Fruit fly (Drosophila melanogaster): ENCODE measurements around the gene Cph.

Cph gene

dm6 chrX:7227311-7227710 is 89.8 kb downstream of the Cph start (continued):
- TF ChIP-seq Xrp1 (GFP tag; IDR thresholded peaks at IDR 0.05) (0 out of 2 replicates have a peak, but pooled peaks have one; percentile 43), Dp (GFP tag; optimal IDR thresholded peaks at IDR 0.05) (no peak), Jarid2 (GFP tag; optimal IDR thresholded peaks at IDR 0.05) (peak; percentile 34), peb (GFP tag; IDR thresholded peaks at IDR 0.05) (no peak), gcm2 (GFP tag; optimal IDR thresholded peaks at IDR 0.05) (no peak), CG2116 (GFP tag; optimal IDR thresholded peaks at IDR 0.05) (no peak), CG17829 (tag; optimal IDR thresholded peaks at IDR 0.05) (no peak), CG17802 (tag; optimal IDR thresholded peaks at IDR 0.05) (no peak), chinmo (GFP tag; IDR thresholded peaks at IDR 0.05; ENCODE audit: partially characterized antibody) (no peak), Side (GFP tag; optimal IDR thresholded peaks at IDR 0.05) (peak; percentile 19), Doc3 (GFP tag; IDR thresholded peaks at IDR 0.05; ENCODE audit: partially characterized antibody) (no peak), fd64A (GFP tag; optimal IDR thresholded peaks at IDR 0.05) (peak; percentile 45), HmgZ (tag; optimal IDR thresholded peaks at IDR 0.05) (no peak), Hr39 (optimal IDR thresholded peaks at IDR 0.05) (no peak), Camta (GFP tag; optimal IDR thresholded peaks at IDR 0.05) (no peak), ssp (GFP tag; IDR thresholded peaks at IDR 0.05) (no peak), insv (GFP tag; optimal IDR thresholded peaks at IDR 0.05) (no peak), YL-1 (GFP tag; optimal IDR thresholded peaks at IDR 0.05) (no peak), CG6272 (GFP tag; IDR thresholded peaks at IDR 0.05) (no peak), CG2129 (GFP tag; IDR thresholded peaks at IDR 0.05; ENCODE audit: partially characterized antibody) (no peak), CG4360 (GFP tag; IDR thresholded peaks at IDR 0.05) (peak; percentile 45; the same call in 1 of the 2 replicates), Meics (GFP tag; optimal IDR thresholded peaks at IDR 0.05) (no peak), Nf-YC (tag; optimal IDR thresholded peaks at IDR 0.05) (no peak), CG15073 (GFP tag; optimal IDR thresholded peaks at IDR 0.05) (no peak), CG1529 (GFP tag; optimal IDR thresholded peaks at IDR 0.05) (peak; percentile 35), BEAF-32 (GFP tag; optimal IDR thresholded peaks at IDR 0.05) (no peak), CG4617 (GFP tag; optimal IDR thresholded peaks at IDR 0.05; ENCODE audit: borderline replicate concordance) (no peak), CG1602 (GFP tag; optimal IDR thresholded peaks at IDR 0.05) (no peak), hth (optimal IDR thresholded peaks at IDR 0.05) (no peak), nau (GFP tag; optimal IDR thresholded peaks at IDR 0.05) (no peak), grn (GFP tag; optimal IDR thresholded peaks at IDR 0.05) (no peak), btn (GFP tag; optimal IDR thresholded peaks at IDR 0.05) (no peak), CG7786 (GFP tag; optimal IDR thresholded peaks at IDR 0.05) (no peak), CG2875 (GFP tag; optimal IDR thresholded peaks at IDR 0.05) (peak; percentile 45), crol (GFP tag; IDR thresholded peaks at IDR 0.05) (no peak), CG30431 (GFP tag; optimal IDR thresholded peaks at IDR 0.05) (no peak), slbo (GFP tag; IDR thresholded peaks at IDR 0.05) (no peak), cg (GFP tag; optimal IDR thresholded peaks at IDR 0.05) (peak; percentile 15), Dfd (GFP tag; optimal IDR thresholded peaks at IDR 0.05) (no peak), caup (GFP tag; optimal IDR thresholded peaks at IDR 0.05; ENCODE audit: severe bottlenecking) (peak; percentile 52), CG10979 (tag; optimal IDR thresholded peaks at IDR 0.05) (no peak), D19B (GFP tag; optimal IDR thresholded peaks at IDR 0.05) (no peak), emc (GFP tag; optimal IDR thresholded peaks at IDR 0.05) (no peak), CG5180 (GFP tag; optimal IDR thresholded peaks at IDR 0.05) (peak; percentile 1), CG7928 (GFP tag; optimal IDR thresholded peaks at IDR 0.05) (no peak), sd (tag; optimal IDR thresholded peaks at IDR 0.05) (no peak), odd (GFP tag; optimal IDR thresholded peaks at IDR 0.05) (peak; percentile 10), CG2889 (GFP tag; IDR thresholded peaks at IDR 0.05) (no peak), usp (GFP tag; optimal IDR thresholded peaks at IDR 0.05) (no peak), CG2202 (tag; optimal IDR thresholded peaks at IDR 0.05) (peak; percentile 6), CG12236 (GFP tag; optimal IDR thresholded peaks at IDR 0.05) (no peak), rib (GFP tag; IDR thresholded peaks at IDR 0.05) (no peak)
